Worm (Caenorhabditis elegans): ENCODE measurements around the gene C06A6.2.

ce11 chrIV:7808583-7808982 is 37.8 kb upstream of the C06A6.2 start, which contains the start of gene C33H5.1:
- TF ChIP-seq egl-43 (GFP tag; IDR thresholded peaks at IDR 0.05) (no peak), nhr-77 (tag; optimal IDR thresholded peaks at IDR 0.05) (no peak), F44E2.7 (GFP tag; IDR thresholded peaks at IDR 0.05) (no peak), egl-27 (tag; optimal IDR thresholded peaks at IDR 0.05) (no peak), D1046.2 (GFP tag; IDR thresholded peaks at IDR 0.05) (no peak), lin-39 (tag; optimal IDR thresholded peaks at IDR 0.05) (no peak), aly-2 (tag; optimal IDR thresholded peaks at IDR 0.05) (no peak), nhr-28 (tag; optimal IDR thresholded peaks at IDR 0.05) (no peak), unc-39 (tag; optimal IDR thresholded peaks at IDR 0.05) (no peak)

Data from whole organism, L4 larva.